Fruit fly (Drosophila melanogaster) whole organism, prepupa: ENCODE results near the gene Elo68alpha.
A peak's percentile ranks its signal among the peaks of the same experiment; 100 is the strongest.

Experiments
- Blimp-1 ChIP-seq: fragments of 200-800 bp; sonication (Bioruptor generic); optimal IDR thresholded peaks from 3 replicates; lab custom pipeline; 2017; ENCODE audit warnings: missing biosample characterization, missing genetic modification characterization, mild to moderate bottlenecking, moderate library complexity, missing genetic modification reagents
- CG10631 ChIP-seq: fragments of 200-800 bp; sonication (Bioruptor generic); optimal IDR thresholded peaks from 2 replicates; lab custom pipeline; 2016; ENCODE audit warnings: missing biosample characterization, missing genetic modification characterization
- CG10669 ChIP-seq: fragments of 200-800 bp; sonication (Bioruptor generic); optimal IDR thresholded peaks from 3 replicates; lab custom pipeline; 2018; ENCODE audit warnings: missing biosample characterization, mild to moderate bottlenecking, missing genetic modification characterization, moderate library complexity
- CG11294 ChIP-seq: fragments of 200-800 bp; sonication (Bioruptor generic); IDR thresholded peaks from 2 replicates; pipeline ENCODE4 v1.3.6; 2022; ENCODE audit warnings: missing biosample characterization, missing genetic modification characterization
- CG11902 ChIP-seq: fragments of 200-800 bp; sonication (Bioruptor generic); optimal IDR thresholded peaks from 3 replicates; lab custom pipeline; 2016; ENCODE audit warnings: missing biosample characterization, missing genetic modification characterization
- CG15336 ChIP-seq: fragments of 200-800 bp; sonication (Bioruptor generic); IDR thresholded peaks from 2 replicates; pipeline ENCODE4 v1.3.6; 2022; ENCODE audit warnings: missing biosample characterization, missing genetic modification characterization
- CG1621 ChIP-seq: fragments of 200-800 bp; sonication (Bioruptor generic); optimal IDR thresholded peaks from 3 replicates; lab custom pipeline; 2018; ENCODE audit warnings: missing biosample characterization, mild to moderate bottlenecking, missing genetic modification characterization
- CG3032 ChIP-seq: fragments of 200-800 bp; optimal IDR thresholded peaks from 2 replicates; lab custom pipeline; 2019; ENCODE audit warnings: missing biosample characterization, mild to moderate bottlenecking, missing genetic modification characterization, moderate library complexity
- CG31627 ChIP-seq: fragments of 200-800 bp; sonication (Bioruptor generic); optimal IDR thresholded peaks from 3 replicates; lab custom pipeline; 2016; ENCODE audit warnings: missing biosample characterization, missing genetic modification characterization
- CG32006 ChIP-seq: fragments of 200-800 bp; sonication (Bioruptor generic); optimal IDR thresholded peaks from 3 replicates; lab custom pipeline; 2017; ENCODE audit warnings: missing biosample characterization, mild to moderate bottlenecking, missing genetic modification characterization
- CG6792 ChIP-seq: fragments of 200-800 bp; sonication (Bioruptor generic); optimal IDR thresholded peaks from 3 replicates; lab custom pipeline; 2016; ENCODE audit warnings: missing biosample characterization, missing genetic modification characterization
- CG6808 ChIP-seq: fragments of 200-800 bp; sonication (Bioruptor generic); optimal IDR thresholded peaks from 3 replicates; lab custom pipeline; 2017; ENCODE audit warnings: missing biosample characterization, missing genetic modification characterization, mild to moderate bottlenecking, moderate library complexity, missing genetic modification reagents
- CG6854 ChIP-seq: fragments of 200-800 bp; sonication (Bioruptor generic); optimal IDR thresholded peaks from 2 replicates; lab custom pipeline; 2017; ENCODE audit warnings: missing biosample characterization, mild to moderate bottlenecking, missing genetic modification characterization
- CG8119 ChIP-seq: fragments of 200-800 bp; sonication (Bioruptor generic); IDR thresholded peaks from 3 replicates; pipeline ENCODE4 v1.3.6; 2022; ENCODE audit warnings: missing biosample characterization, missing genetic modification characterization
- CG8632 ChIP-seq: fragments of 200-800 bp; sonication (Bioruptor generic); optimal IDR thresholded peaks from 3 replicates; lab custom pipeline; 2016; ENCODE audit warnings: missing biosample characterization, missing genetic modification characterization
- CG9139 ChIP-seq: fragments of 200-800 bp; sonication (Bioruptor generic); optimal IDR thresholded peaks from 3 replicates; lab custom pipeline; 2017; ENCODE audit warnings: missing biosample characterization, mild to moderate bottlenecking, missing genetic modification characterization
- Eip75B ChIP-seq: fragments of 200-800 bp; sonication (Bioruptor generic); optimal IDR thresholded peaks from 3 replicates; lab custom pipeline; 2016; ENCODE audit warnings: missing biosample characterization, missing genetic modification characterization
- Eip93F ChIP-seq: fragments of 200-800 bp; sonication (Bioruptor generic); optimal IDR thresholded peaks from 2 replicates; lab custom pipeline; 2016; ENCODE audit warnings: missing biosample characterization, mild to moderate bottlenecking, missing genetic modification characterization
- Ets21C ChIP-seq: fragments of 200-800 bp; sonication (Bioruptor generic); optimal IDR thresholded peaks from 3 replicates; lab custom pipeline; 2016; ENCODE audit warnings: missing biosample characterization, missing genetic modification characterization
- Ets96B ChIP-seq: fragments of 200-800 bp; optimal IDR thresholded peaks from 2 replicates; lab custom pipeline; 2019; ENCODE audit warnings: missing biosample characterization, mild to moderate bottlenecking, missing genetic modification characterization, moderate library complexity
- Gug ChIP-seq: fragments of 200-800 bp; sonication (Bioruptor generic); IDR thresholded peaks from 2 replicates; pipeline ENCODE4 v1.3.6; 2022; ENCODE audit warnings: missing biosample characterization, missing genetic modification characterization
- Hr38 ChIP-seq: sonication (Bioruptor generic); optimal IDR thresholded peaks from 2 replicates; lab custom pipeline; 2016; ENCODE audit warnings: missing biosample characterization, missing genetic modification characterization
- Lpt ChIP-seq: fragments of 200-800 bp; sonication (Bioruptor generic); optimal IDR thresholded peaks from 3 replicates; lab custom pipeline; 2016; ENCODE audit warnings: missing biosample characterization, missing genetic modification characterization
- OdsH ChIP-seq: fragments of 200-800 bp; sonication (Bioruptor generic); optimal IDR thresholded peaks from 3 replicates; lab custom pipeline; 2016; ENCODE audit warnings: missing biosample characterization, missing genetic modification characterization
- Sox102F ChIP-seq: fragments of 200-800 bp; sonication (Bioruptor generic); optimal IDR thresholded peaks from 2 replicates; lab custom pipeline; 2016; ENCODE audit warnings: missing biosample characterization, mild to moderate bottlenecking, missing genetic modification characterization
- Sox14 ChIP-seq: fragments of 200-800 bp; sonication (Bioruptor generic); optimal IDR thresholded peaks from 3 replicates; lab custom pipeline; 2016; ENCODE audit warnings: missing biosample characterization, missing genetic modification characterization
- Sox15 ChIP-seq: fragments of 200-800 bp; sonication (Bioruptor generic); optimal IDR thresholded peaks from 3 replicates; lab custom pipeline; 2016; ENCODE audit warnings: missing biosample characterization, missing genetic modification characterization
- achi ChIP-seq: fragments of 200-800 bp; sonication (Bioruptor generic); optimal IDR thresholded peaks from 3 replicates; lab custom pipeline; 2016; ENCODE audit warnings: missing biosample characterization, missing genetic modification characterization
- acj6 ChIP-seq: fragments of 200-800 bp; sonication (Bioruptor generic); optimal IDR thresholded peaks from 3 replicates; lab custom pipeline; 2016; ENCODE audit warnings: missing biosample characterization, missing genetic modification characterization
- cyc ChIP-seq: fragments of 200-800 bp; sonication (Bioruptor generic); optimal IDR thresholded peaks from 3 replicates; lab custom pipeline; 2016; ENCODE audit warnings: missing biosample characterization, missing genetic modification characterization
- dac ChIP-seq: fragments of 200-800 bp; sonication (Bioruptor generic); optimal IDR thresholded peaks from 2 replicates; lab custom pipeline; 2017; ENCODE audit warnings: missing biosample characterization, mild to moderate bottlenecking, missing genetic modification characterization
- dsx ChIP-seq: fragments of 200-800 bp; optimal IDR thresholded peaks from 3 replicates; lab custom pipeline; 2019; ENCODE audit warnings: missing biosample characterization, mild to moderate bottlenecking, missing genetic modification characterization, moderate library complexity; ENCODE audit not compliant: poor library complexity, severe bottlenecking
- esn ChIP-seq: fragments of 200-800 bp; sonication (Bioruptor generic); optimal IDR thresholded peaks from 2 replicates; lab custom pipeline; 2016; ENCODE audit warnings: missing biosample characterization, mild to moderate bottlenecking, missing genetic modification characterization, moderate library complexity
- fd59A ChIP-seq: fragments of 200-800 bp; sonication (Bioruptor generic); optimal IDR thresholded peaks from 2 replicates; lab custom pipeline; 2017; ENCODE audit warnings: missing biosample characterization, mild to moderate bottlenecking, missing genetic modification characterization, missing genetic modification reagents
- fkh ChIP-seq: fragments of 200-800 bp; sonication (Bioruptor generic); optimal IDR thresholded peaks from 3 replicates; lab custom pipeline; 2017; ENCODE audit warnings: missing biosample characterization, mild to moderate bottlenecking, missing genetic modification characterization, moderate library complexity
- lz ChIP-seq: fragments of 200-800 bp; sonication (Bioruptor generic); optimal IDR thresholded peaks from 3 replicates; lab custom pipeline; 2016; ENCODE audit warnings: missing biosample characterization, missing genetic modification characterization
- net ChIP-seq: fragments of 200-800 bp; sonication (Bioruptor generic); optimal IDR thresholded peaks from 3 replicates; lab custom pipeline; 2016; ENCODE audit warnings: missing biosample characterization, missing genetic modification characterization
- pdm3 ChIP-seq: fragments of 200-800 bp; sonication (Bioruptor generic); optimal IDR thresholded peaks from 3 replicates; lab custom pipeline; 2016; ENCODE audit warnings: missing biosample characterization, missing genetic modification characterization
- salr ChIP-seq, 2 experiments: fragments of 200-800 bp; sonication (Bioruptor generic); optimal IDR thresholded peaks; 3 replicates each; lab custom pipeline; 2016 to 2018; ENCODE audit warnings: missing biosample characterization in 2 of 2, missing genetic modification characterization in 2 of 2, mild to moderate bottlenecking in 1 of 2
- spab ChIP-seq: fragments of 200-800 bp; sonication (Bioruptor generic); optimal IDR thresholded peaks from 2 replicates; lab custom pipeline; 2017; ENCODE audit warnings: missing biosample characterization, mild to moderate bottlenecking, missing genetic modification characterization, missing genetic modification reagents
- ss ChIP-seq, 2 experiments: fragments of 200-800 bp; sonication (Bioruptor generic); optimal IDR thresholded peaks; 2 replicates in 1 of 2; 3 replicates in 1 of 2; lab custom pipeline; 2017 to 2018; ENCODE audit warnings: mild to moderate bottlenecking in 2 of 2, missing biosample characterization in 2 of 2, missing genetic modification characterization in 2 of 2, moderate library complexity in 1 of 2
- svp ChIP-seq: fragments of 200-800 bp; sonication (Bioruptor generic); peaks from one replicate; lab custom pipeline; 2016; ENCODE audit warnings: missing biosample characterization, missing genetic modification characterization
- topi ChIP-seq: fragments of 200-800 bp; sonication (Bioruptor generic); optimal IDR thresholded peaks from 3 replicates; lab custom pipeline; 2016; ENCODE audit warnings: missing biosample characterization, missing genetic modification characterization
- vri ChIP-seq: fragments of 200-800 bp; sonication (Bioruptor generic); optimal IDR thresholded peaks from 3 replicates; lab custom pipeline; 2016; ENCODE audit warnings: missing biosample characterization, mild to moderate bottlenecking, missing genetic modification characterization

Gene Elo68alpha

DNA sequence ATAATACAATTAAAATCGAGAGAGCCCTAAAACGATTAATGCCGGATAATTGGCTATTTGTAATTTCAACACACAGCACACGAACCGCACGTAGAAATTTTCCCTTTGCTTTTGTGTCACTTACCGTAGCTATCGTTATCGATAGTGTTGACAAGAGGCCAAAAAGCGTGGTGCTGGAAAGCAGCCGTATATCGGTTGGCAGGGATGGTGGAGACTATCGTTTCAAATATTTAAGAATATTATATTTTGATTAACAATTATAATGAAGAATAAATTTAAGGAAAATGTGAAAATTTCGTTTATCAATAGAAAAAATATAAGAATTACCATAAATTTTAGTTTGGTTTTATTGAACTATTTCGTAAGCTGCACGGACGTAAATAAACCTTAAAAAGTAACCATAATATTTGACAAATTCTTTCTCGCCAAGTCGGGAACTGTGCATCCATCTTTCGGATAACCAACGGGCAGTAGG, 9.7 kb downstream of the Elo68alpha start, which contains the start of gene JIL-1 (continued):
- TF ChIP-seq CG6808 (GFP tag; lab: Kevin White, UChicago) (no peak), pdm3 (GFP tag; lab: Kevin White, UChicago) (peak; percentile 57), fkh (GFP tag; lab: Kevin White, UChicago) (peak; percentile 9), ss (GFP tag; optimal IDR thresholded peaks at IDR 0.05; lab: Kevin White, UChicago) (peak in 1 of 2 experiments; percentile 26), Blimp-1 (GFP tag; lab: Kevin White, UChicago) (no peak), CG8632 (GFP tag; lab: Kevin White, UChicago) (peak; percentile 17), CG10631 (peak; percentile 53), spab (GFP tag; lab: Kevin White, UChicago) (no peak), Eip93F (GFP tag; lab: Kevin White, UChicago) (peak; percentile 52), CG6792 (GFP tag; lab: Kevin White, UChicago) (peak; percentile 1), topi (GFP tag; lab: Kevin White, UChicago) (peak; percentile 41), dsx (peak; percentile 1), Sox14 (GFP tag; lab: Kevin White, UChicago) (peak; percentile 53), CG6854 (GFP tag; lab: Kevin White, UChicago) (no peak), CG3032 (tag; lab: Kevin White, UChicago) (peak; percentile 48), achi (GFP tag; lab: Kevin White, UChicago) (peak; percentile 41), acj6 (peak; percentile 39), CG15336 (GFP tag; lab: Robert Waterston, UW) (peak; percentile 45; the same call in 1 of the 2 replicates), Eip75B (peak; percentile 41), Ets96B (tag; lab: Kevin White, UChicago) (peak; percentile 1)
- TF ChIP-seq, all 60 proteins: peak for 42

- peak; percentile 28 for TF ChIP-seq vri
- TF ChIP-seq cyc (GFP tag; lab: Kevin White, UChicago): no peak
Measured at dm6 chr3L:11092610-11092961, 10.2 kb downstream of the Elo68alpha start.

dm6 chr3L:11091943-11092609, 10.8 kb downstream of the Elo68alpha start:
- peak; percentile 45 for TF ChIP-seq net (GFP tag; lab: Kevin White, UChicago)
- TF ChIP-seq Ets96B (tag; lab: Kevin White, UChicago): no peak
- TF ChIP-seq Hr38 (GFP tag; lab: Kevin White, UChicago): no peak
- peak; percentile 73 for TF ChIP-seq CG31627 (GFP tag; lab: Kevin White, UChicago)
- TF ChIP-seq Blimp-1 (GFP tag; lab: Kevin White, UChicago): peak; percentile 15
- peak; percentile 9 for TF ChIP-seq Lpt (GFP tag; lab: Kevin White, UChicago)
- peak; percentile 42 for TF ChIP-seq Ets21C (GFP tag; lab: Kevin White, UChicago)
- peak; percentile 56 for TF ChIP-seq Sox102F
- peak; percentile 28 for TF ChIP-seq CG11902
- no peak for TF ChIP-seq dac
- peak; percentile 73 for TF ChIP-seq svp (GFP tag; lab: Kevin White, UChicago)
- TF ChIP-seq CG32006 (GFP tag; lab: Kevin White, UChicago): peak; percentile 37
- TF ChIP-seq CG10669 (GFP tag; lab: Kevin White, UChicago): peak; percentile 33
- TF ChIP-seq fd59A: no peak
- TF ChIP-seq CG8119 (GFP tag; lab: Robert Waterston, UW): peak; percentile 39; the same call in 1 of the 3 replicates
- TF ChIP-seq CG9139: peak; percentile 48
- peak; percentile 21 to 52 for TF ChIP-seq ss (GFP tag; optimal IDR thresholded peaks at IDR 0.05; lab: Kevin White, UChicago)
- TF ChIP-seq OdsH (GFP tag; lab: Kevin White, UChicago): peak; percentile 67
- TF ChIP-seq esn: peak; percentile 74
- TF ChIP-seq fkh (GFP tag; lab: Kevin White, UChicago): peak; percentile 42
- TF ChIP-seq cyc (GFP tag; lab: Kevin White, UChicago): peak; percentile 73
- no peak for TF ChIP-seq Eip93F (GFP tag; lab: Kevin White, UChicago)
- TF ChIP-seq achi (GFP tag; lab: Kevin White, UChicago): peak; percentile 54
- TF ChIP-seq CG11294 (GFP tag; lab: Robert Waterston, UW): 0 out of 2 replicates have a peak, but pooled peaks have one; percentile 9
- TF ChIP-seq Sox15: peak; percentile 14
- TF ChIP-seq CG1621 (tag; lab: Kevin White, UChicago): peak; percentile 21
- no peak for TF ChIP-seq dsx
- peak; percentile 41 for TF ChIP-seq CG3032 (tag; lab: Kevin White, UChicago)
- peak; percentile 7 to 28 for TF ChIP-seq salr (GFP tag; optimal IDR thresholded peaks at IDR 0.05; lab: Kevin White, UChicago)
- TF ChIP-seq Gug: peak; percentile 23; the same call in 1 of the 2 replicates
- peak; percentile 70 for TF ChIP-seq Sox14 (GFP tag; lab: Kevin White, UChicago)
- peak; percentile 75 for TF ChIP-seq lz
